Fruit fly (Drosophila melanogaster): ENCODE measurements around the gene CRAT.

The CRAT gene

dm6 chr3R:6406566-6407098 is 30.8 kb upstream of the CRAT start, which contains the start of gene gpp (continued):
- TF ChIP-seq ss (GFP tag; optimal IDR thresholded peaks at IDR 0.05) (peak in 1 of 2 experiments; percentile 19), Hr39 (GFP tag; optimal IDR thresholded peaks at IDR 0.05) (no peak), Eip75B (GFP tag; optimal IDR thresholded peaks at IDR 0.05) (no peak), CG10669 (GFP tag; optimal IDR thresholded peaks at IDR 0.05) (no peak), dsx (GFP tag; optimal IDR thresholded peaks at IDR 0.05; ENCODE audit: poor library complexity, severe bottlenecking) (peak; percentile 59), Ets21C (GFP tag; optimal IDR thresholded peaks at IDR 0.05) (no peak), net (GFP tag; optimal IDR thresholded peaks at IDR 0.05) (no peak), CG7368 (GFP tag; optimal IDR thresholded peaks at IDR 0.05) (peak; percentile 13)

DNA sequence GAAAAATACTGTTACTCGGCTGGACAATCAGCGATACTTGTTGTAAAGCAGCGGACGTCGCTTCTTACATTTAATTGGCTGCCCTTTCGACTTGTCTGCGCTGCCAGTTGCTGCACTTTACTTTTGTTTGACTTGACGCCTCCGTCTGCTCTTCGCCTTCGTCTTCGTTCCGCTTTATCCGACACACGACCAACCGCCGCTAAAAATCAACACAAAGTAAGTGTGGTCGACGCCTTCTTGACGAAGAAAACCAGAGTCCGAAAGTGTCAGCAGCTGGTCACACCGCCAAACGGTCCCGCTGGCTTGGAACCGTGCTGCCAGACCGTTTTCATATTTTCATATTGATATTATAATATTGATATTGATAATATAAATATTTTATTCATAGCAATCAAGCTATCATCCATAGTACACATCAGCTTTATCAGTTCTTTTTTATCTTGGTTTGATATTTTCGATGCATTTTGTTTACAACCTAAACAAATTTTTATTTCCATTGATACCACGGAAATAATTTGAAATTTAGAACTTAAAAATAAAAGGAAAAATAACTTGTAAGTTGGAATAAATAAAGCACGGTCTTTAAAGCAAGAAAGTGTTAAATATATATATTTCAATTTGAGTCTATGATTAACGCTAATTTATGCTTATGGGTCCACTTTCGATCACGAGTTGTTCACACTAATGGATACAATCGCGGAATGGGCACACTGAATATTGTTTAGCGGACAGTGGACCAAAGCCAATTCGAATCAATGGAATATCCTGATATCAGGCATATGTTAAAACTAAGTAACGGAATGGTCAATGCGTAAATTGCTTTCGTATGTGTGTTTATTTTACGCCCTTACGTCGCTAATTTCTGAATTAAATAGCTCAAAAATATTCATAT is 30.1 kb upstream of the CRAT start, which contains the start of gene Dmtn:
Gene Dmtn (minus strand): TSS at position 222 of the 892 bp plus-strand sequence.
- no peak for TF ChIP-seq CG11762 (GFP tag; optimal IDR thresholded peaks at IDR 0.05; ENCODE audit: insufficient read depth)
- TF ChIP-seq CG11294 (GFP tag; IDR thresholded peaks at IDR 0.05), result no peak
- peak; percentile 10 for TF ChIP-seq CG3032 (tag; optimal IDR thresholded peaks at IDR 0.05)
- TF ChIP-seq lz (GFP tag; optimal IDR thresholded peaks at IDR 0.05), result no peak
- peak; percentile 11 for TF ChIP-seq Smox (GFP tag; optimal IDR thresholded peaks at IDR 0.05)
- peak; percentile 51 for TF ChIP-seq Eip93F (GFP tag; optimal IDR thresholded peaks at IDR 0.05)
- TF ChIP-seq Ets21C (GFP tag; optimal IDR thresholded peaks at IDR 0.05), result no peak
- peak; percentile 29 for TF ChIP-seq Sox14 (GFP tag; optimal IDR thresholded peaks at IDR 0.05)
- peak; percentile 21 for TF ChIP-seq CG32006 (GFP tag; optimal IDR thresholded peaks at IDR 0.05)
- peak in 1 of 2 experiments; percentile 16 for TF ChIP-seq ss (GFP tag; optimal IDR thresholded peaks at IDR 0.05)
- no peak for TF ChIP-seq CG10669 (GFP tag; optimal IDR thresholded peaks at IDR 0.05)
- peak; percentile 34 for TF ChIP-seq net (GFP tag; optimal IDR thresholded peaks at IDR 0.05)
- TF ChIP-seq OdsH (GFP tag; optimal IDR thresholded peaks at IDR 0.05), result peak; percentile 22
- TF ChIP-seq achi (GFP tag; optimal IDR thresholded peaks at IDR 0.05), result peak; percentile 29
- TF ChIP-seq CG6163 (GFP tag; IDR thresholded peaks at IDR 0.05), result no peak
- no peak for TF ChIP-seq spab (GFP tag; optimal IDR thresholded peaks at IDR 0.05)
- peak; percentile 63 for TF ChIP-seq dsx (GFP tag; optimal IDR thresholded peaks at IDR 0.05; ENCODE audit: poor library complexity, severe bottlenecking)
- no peak for TF ChIP-seq fd85E (GFP tag; optimal IDR thresholded peaks at IDR 0.05)
- no peak for TF ChIP-seq Ets96B (tag; optimal IDR thresholded peaks at IDR 0.05)
- no peak for TF ChIP-seq CG4318 (GFP tag; optimal IDR thresholded peaks at IDR 0.05)
- TF ChIP-seq Hr4 (GFP tag; optimal IDR thresholded peaks at IDR 0.05), result peak; percentile 35
- peak; percentile 39 for TF ChIP-seq CG9139 (GFP tag; optimal IDR thresholded peaks at IDR 0.05)
- TF ChIP-seq vri (GFP tag; optimal IDR thresholded peaks at IDR 0.05), result peak; percentile 39
- TF ChIP-seq CG11902 (GFP tag; optimal IDR thresholded peaks at IDR 0.05), result no peak
- no peak for TF ChIP-seq Met (GFP tag; optimal IDR thresholded peaks at IDR 0.05)
- TF ChIP-seq CG31627 (GFP tag; optimal IDR thresholded peaks at IDR 0.05), result no peak
- TF ChIP-seq svp (GFP tag), result peak; percentile 73
- TF ChIP-seq Eip78C (GFP tag), result peak; percentile 55
- peak; percentile 37 for TF ChIP-seq CG16779 (tag; optimal IDR thresholded peaks at IDR 0.05)
- peak; percentile 59 for TF ChIP-seq CG3919 (GFP tag; optimal IDR thresholded peaks at IDR 0.05)
- TF ChIP-seq salr (GFP tag; optimal IDR thresholded peaks at IDR 0.05), result peak in 1 of 2 experiments; percentile 27
- peak; percentile 0 for TF ChIP-seq CG10631 (GFP tag; optimal IDR thresholded peaks at IDR 0.05)
- peak; percentile 57 for TF ChIP-seq CG6854 (GFP tag; optimal IDR thresholded peaks at IDR 0.05)
- peak; percentile 9 for TF ChIP-seq Sox102F (GFP tag; optimal IDR thresholded peaks at IDR 0.05)
- peak; percentile 68 for TF ChIP-seq fkh (GFP tag; optimal IDR thresholded peaks at IDR 0.05)
- peak; percentile 15 for TF ChIP-seq CG34406 (GFP tag; optimal IDR thresholded peaks at IDR 0.05)

Data from whole organism, prepupa.